Fruit fly (Drosophila melanogaster) S2 (cell line): ENCODE data around the gene CG16854.

Source experiments
- CG8478 ChIP-seq: fragments of >200 bp; optimal IDR thresholded peaks from 2 replicates; lab custom pipeline; 2018
- CTCF ChIP-seq, 2 experiments: fragments of >200 bp; optimal IDR thresholded peaks; 2 replicates each; lab custom pipeline; 2018

Gene CG16854

DNA sequence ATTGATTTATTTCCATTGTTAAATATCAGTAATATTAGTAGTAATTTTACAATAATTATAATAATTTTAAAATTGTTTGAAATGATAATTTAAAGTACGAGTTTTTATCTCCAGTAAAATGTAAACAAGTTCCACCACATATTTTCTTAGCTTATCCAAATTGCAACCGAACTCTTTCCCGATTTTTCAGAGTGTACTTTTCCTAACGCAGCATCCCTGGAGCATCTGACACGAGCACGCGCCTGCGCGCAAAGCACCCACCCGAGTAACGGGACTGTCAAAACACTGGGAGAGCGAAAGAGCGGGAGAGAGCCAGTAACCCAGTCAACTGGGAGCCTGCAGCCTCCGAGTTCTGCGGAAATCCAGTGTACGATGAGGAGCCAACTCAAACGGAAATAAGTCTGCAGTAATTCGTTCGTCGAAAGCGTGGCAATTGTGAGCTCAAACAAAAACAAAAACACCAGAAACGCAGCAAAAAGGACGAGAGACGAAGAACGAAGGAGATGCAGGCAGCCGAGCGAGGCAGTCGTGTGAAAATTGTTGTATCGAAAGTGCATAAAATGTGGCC lies at the start of gene CG16854:
CG16854 (plus strand) TSS at position 365 of the 568 bp plus-strand sequence.
- TF ChIP-seq CTCF (optimal IDR thresholded peaks at IDR 0.05; lab: Kevin White, UChicago) (no peak), CG8478 (lab: Kevin White, UChicago) (no peak)

DNA sequence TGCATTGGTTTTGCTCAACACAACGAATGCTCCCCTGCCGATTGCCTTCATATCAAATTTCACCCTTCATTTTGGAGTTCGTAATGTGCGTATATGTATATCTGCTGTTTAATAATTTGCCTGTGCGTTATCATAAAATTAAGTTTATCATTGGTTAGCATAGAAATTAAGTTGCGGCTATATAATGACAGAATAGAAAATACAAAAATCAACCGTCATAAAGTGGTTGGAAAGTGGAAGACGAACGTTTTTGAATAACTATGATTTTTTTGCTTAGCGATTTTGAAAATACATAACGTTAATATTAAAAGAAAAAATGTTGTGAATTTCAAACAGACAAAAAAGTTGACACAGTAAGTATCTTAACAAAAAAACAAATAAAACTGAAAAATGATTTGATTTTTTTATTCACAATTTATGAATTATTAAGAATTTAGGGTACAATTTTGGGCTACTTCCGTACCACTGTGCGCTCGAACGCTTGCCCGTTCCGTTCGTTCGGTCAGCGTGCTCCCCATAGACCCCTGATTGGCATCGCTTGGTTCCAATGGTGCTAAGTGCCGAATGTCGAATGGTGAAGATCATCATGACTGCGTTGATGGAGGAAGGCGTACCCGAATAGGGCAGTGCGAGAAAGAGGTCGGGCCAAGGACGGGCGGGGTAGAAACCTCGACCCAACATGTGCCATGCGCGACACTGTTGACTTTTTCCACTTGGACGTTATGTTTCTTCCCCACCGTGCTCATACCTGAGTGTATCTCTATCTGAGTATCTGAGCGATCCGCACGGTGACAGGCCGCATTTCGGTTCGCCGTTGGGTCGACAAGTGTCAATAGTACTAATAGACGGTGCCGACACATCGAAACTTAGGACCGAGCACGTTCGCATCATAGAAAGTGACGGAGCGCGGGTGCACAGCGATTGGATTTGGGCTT lies 48.7 kb upstream of the CG16854 start:
- TF ChIP-seq CG8478 (lab: Kevin White, UChicago): no peak
- TF ChIP-seq CTCF (optimal IDR thresholded peaks at IDR 0.05; lab: Kevin White, UChicago): no peak

DNA sequence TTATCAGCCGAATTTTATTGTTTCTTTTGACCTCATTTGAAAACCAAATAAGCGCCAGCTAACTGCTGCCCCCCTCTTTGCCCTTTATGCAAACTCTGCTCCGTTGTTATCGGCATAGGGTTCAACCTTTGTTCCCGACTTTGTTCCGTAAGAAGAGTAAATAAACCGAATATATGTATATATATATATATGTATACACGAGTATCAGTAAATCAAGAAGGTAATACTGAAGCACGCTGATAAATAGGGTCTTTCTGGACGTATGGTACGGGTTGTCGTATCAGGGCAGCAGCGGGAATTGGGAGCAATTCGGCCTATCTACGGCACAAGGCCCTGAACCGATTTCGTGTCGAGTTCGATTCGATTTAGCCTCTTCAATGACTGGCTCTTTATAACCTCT lies 47.6 kb upstream of the CG16854 start:
- no peak for TF ChIP-seq CTCF (optimal IDR thresholded peaks at IDR 0.05; lab: Kevin White, UChicago)
- no peak for TF ChIP-seq CG8478 (lab: Kevin White, UChicago)

DNA sequence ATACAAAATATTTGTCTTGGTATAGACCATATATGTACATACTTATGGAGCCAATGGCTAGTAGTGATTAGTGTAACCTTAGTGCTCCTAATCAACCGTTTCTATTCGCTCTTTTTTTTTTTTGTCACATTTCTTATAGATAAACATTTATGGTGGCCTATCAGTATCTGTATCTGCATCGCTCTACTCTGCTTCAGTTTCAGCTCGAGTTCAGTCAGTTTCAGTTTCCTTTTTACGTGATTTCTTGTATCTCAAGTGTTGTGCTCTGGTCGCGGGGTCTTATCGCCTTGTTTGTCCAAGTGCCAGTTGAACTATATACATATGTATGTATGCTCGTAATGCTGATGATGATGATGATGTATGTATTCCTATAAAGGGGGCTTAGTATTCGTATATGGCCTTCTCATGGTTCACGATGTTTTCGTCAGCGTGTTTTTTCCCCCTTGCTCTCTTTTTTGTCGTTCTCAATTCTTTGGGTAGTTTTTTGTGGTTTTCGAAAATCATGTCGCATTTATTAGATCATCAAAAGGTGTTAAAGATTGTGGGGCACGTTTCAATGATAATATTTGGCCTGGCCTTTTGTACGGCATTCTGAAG lies 46.9 kb upstream of the CG16854 start:
- TF ChIP-seq CTCF (optimal IDR thresholded peaks at IDR 0.05; lab: Kevin White, UChicago) (no peak), CG8478 (lab: Kevin White, UChicago) (no peak)

DNA sequence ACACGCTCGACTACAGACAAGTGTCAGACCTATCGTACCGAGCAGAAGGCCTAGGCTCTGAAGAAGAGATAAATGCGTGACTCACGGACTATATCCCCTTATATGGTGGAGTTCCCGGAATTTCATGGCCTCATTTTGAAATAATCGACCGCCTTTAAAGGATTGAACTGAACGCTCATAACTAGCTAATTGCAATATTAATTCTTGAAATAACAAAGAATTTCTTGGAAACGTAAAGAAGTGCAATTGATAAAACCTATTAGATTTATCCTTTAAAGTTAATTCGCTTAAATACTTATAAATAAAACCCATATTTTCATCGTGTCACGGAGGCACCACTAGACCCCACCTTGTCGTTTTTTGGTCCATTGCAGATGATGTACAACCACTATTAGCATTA lies 45.4 kb upstream of the CG16854 start:
- TF ChIP-seq CTCF (optimal IDR thresholded peaks at IDR 0.05; lab: Kevin White, UChicago): no peak
- TF ChIP-seq CG8478 (lab: Kevin White, UChicago): no peak

DNA sequence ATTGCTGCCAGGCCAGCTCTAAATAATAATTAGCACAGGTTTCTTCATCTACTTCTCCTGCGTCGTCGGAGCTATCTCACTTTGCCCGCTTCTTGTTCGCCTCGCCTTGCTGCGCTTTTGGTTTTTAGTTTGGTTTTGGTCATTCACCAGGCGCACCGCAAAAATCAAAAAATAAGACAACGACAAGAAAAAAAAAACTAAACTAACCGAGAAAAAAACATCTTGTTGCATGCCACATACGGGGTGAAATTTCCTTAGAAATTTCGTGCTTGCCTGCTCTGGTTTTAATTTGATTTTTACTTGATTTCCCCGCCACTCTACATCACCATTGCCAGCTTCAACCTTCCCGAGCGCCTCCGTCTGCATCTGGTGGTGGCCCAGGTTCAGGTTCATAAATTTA lies 44.7 kb upstream of the CG16854 start:
- TF ChIP-seq CG8478 (lab: Kevin White, UChicago) (no peak), CTCF (optimal IDR thresholded peaks at IDR 0.05; lab: Kevin White, UChicago) (no peak)

DNA sequence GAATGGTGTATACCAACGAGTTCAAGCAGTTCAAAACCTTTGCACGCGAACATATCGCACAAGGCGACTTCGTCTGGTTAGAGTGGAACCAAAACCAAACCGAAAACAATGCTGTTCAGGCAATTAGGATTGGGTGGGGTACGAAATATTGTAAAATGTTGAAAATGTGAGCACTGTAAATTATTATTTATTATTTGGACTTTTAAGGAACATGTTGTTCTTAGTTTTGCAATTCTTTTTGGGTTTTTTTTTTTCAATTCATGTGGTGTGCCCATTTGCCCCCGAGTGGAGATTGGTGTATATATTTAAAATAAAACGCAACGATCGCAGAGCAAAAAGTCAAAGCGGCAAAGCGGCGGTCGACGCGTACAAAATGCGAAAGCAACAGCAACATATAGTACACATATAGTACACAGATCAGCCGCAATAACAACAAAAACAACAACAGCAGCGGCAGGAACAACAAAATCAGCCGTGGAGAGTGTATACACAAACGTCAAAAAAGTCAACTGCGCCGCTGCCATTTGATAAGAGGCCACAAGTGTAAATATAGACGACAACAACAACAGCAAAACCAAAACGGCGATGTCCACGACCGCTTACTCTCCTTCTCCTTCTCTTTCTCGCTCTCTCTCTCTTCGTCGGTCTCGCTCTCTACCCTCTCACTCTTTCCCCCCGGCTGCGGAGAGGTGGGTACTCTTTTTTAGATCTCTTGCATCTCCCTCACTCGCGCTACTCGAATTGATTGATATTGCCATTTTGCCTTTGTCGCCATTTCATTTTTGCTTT lies 41.6 kb upstream of the CG16854 start:
- TF ChIP-seq CG8478 (lab: Kevin White, UChicago) (no peak), CTCF (optimal IDR thresholded peaks at IDR 0.05; lab: Kevin White, UChicago) (no peak)

DNA sequence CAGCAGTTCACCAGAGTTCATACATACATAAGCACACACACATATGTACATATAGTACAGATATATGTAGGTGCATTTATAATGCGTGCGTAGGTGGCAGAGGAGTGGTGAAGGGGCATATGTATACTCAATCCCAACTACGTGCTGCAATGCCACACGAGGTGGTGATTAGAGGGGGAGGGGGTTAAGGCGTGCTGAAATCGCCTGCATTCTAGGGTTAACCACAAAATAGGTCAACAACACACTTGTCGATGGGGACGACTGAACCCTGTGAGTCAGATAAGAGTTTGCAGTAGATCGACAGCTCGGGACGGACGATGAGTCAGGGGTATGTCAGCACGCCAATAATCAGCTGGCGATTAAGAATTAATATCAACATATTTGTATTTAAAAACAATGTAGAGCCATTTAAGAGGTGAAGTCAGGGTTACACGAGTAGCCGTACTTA lies 41.0 kb upstream of the CG16854 start:
- TF ChIP-seq CTCF (optimal IDR thresholded peaks at IDR 0.05; lab: Kevin White, UChicago) (no peak), CG8478 (lab: Kevin White, UChicago) (no peak)

DNA sequence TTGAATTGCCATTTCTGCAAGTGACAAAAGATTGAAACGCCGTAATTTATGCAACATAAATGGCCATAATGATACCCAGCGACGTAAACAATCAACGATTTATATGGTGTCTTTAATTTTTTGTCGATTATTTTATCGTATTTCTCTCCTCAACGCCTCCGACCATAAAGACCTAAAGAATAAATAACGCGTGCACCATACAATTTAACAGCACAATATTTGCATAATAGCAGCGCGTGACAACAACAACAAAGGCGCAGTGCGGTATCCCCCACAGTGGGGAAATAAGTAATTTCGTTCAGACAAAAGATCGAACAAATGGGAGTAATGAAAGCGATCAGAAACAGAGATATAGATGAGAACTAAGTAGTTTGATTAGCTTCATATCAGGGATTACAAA lies 40.5 kb upstream of the CG16854 start:
- no peak for TF ChIP-seq CG8478 (lab: Kevin White, UChicago)
- no peak for TF ChIP-seq CTCF (optimal IDR thresholded peaks at IDR 0.05; lab: Kevin White, UChicago)

DNA sequence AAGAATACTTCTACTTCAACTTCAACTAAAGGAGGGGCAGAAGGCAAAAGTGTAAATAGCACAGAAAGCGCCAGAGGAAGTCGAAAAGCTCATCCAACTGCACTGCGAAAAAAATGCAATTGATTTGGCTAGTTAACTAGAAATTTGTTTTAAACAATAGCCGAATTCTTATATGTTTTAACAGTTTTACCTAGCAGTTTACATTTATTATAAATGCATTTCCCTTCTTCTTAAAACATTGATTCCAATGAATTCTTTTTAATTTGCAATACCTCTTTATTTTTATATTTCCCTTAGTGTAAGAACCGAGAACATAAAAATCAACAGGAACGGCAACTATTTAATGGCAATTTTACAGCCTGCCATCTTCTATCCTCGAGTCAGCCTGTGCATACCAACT lies 38.2 kb upstream of the CG16854 start:
- TF ChIP-seq CTCF (optimal IDR thresholded peaks at IDR 0.05; lab: Kevin White, UChicago): no peak
- no peak for TF ChIP-seq CG8478 (lab: Kevin White, UChicago)

DNA sequence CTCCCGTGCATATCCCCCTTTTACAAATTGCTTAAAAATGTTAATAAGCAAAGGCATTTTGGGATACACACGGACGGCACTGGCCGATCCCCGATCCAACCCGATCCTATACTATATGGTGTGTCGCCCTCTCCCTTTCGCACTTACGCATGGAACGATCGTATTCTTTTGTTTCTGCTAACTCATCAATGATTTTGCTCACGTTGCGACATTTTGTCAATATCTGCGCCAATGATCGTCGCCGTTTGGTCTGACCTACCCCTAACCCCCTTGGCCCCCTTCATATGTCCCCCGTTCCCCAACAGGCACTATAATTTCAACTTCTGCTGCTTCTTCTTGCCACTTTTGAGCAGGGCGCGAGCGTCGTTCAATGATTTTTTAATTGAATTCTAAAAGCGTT lies 36.8 kb upstream of the CG16854 start:
- TF ChIP-seq CTCF (optimal IDR thresholded peaks at IDR 0.05; lab: Kevin White, UChicago) (no peak), CG8478 (lab: Kevin White, UChicago) (no peak)

DNA sequence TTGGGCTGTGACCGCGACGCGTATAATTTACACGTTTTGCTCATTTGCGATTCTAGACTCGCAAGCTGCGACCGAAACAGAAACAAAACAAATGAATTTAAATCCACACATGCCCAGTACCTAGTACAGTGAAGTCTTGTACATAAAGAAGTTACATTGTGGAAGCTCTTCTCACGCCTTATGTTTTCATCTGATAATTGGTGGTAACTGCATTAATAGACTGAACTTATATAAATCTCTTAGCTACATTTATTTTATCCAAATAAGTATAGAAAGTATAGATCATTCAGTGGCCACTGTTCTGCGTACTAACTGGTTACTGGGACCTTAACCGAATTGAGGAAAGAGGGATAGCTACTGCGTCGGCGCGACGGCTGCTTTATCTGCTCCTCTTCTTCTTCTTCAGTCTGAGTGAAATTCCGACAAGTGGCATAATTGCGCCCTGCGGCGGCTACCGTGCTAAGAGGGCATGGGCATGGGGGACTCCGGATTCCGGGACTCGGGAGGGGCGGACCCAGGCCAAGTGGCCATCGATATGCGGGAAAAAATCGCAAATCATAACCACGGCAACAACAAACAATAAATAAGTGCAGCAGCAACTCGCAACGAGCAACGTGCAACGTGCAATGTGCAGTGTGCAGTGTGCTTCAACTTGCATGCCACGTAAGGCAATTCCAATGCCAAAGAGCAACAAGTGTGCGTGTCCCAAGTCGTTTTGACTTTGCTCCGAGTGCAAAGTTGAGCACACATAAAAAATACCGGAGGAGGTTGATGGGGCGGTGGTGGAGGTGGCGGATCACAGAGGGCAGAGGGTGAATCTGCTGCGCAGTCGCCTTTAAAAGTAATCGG lies 34.7 kb upstream of the CG16854 start:
- TF ChIP-seq CG8478 (lab: Kevin White, UChicago) (no peak), CTCF (optimal IDR thresholded peaks at IDR 0.05; lab: Kevin White, UChicago) (no peak)

DNA sequence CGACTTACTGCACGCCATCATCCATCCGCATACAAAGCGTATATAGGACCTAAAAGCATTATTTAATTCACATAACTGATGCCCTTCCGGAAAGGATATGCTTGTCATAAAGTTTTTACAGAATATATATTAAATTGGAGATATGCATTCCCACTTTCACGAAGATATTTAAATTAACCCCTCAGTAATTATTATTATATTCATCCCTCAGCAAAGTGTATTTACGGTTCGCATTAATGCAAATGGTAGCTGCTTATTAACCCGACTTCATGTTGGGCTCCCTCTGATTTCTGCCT lies 34.1 kb upstream of the CG16854 start:
- TF ChIP-seq CG8478 (lab: Kevin White, UChicago) (no peak), CTCF (optimal IDR thresholded peaks at IDR 0.05; lab: Kevin White, UChicago) (no peak)
